Worm (Caenorhabditis elegans) whole organism, L4/young adult: ENCODE measurements around the gene rpl-32.

ENCODE experiments used
- W03F9.2 ChIP-seq: fragments of 150-350 bp; optimal IDR thresholded peaks from 2 replicates; lab custom pipeline; 2014; ENCODE audit warnings: missing biosample characterization, missing genetic modification characterization
- dao-5 ChIP-seq: sonication (generic microtip); optimal IDR thresholded peaks from 2 replicates; lab custom pipeline; 2016; ENCODE audit warnings: missing genotype, missing genetic modification characterization, moderate library complexity, missing compliant biosample characterization
- him-1 ChIP-seq: sonication (generic microtip); optimal IDR thresholded peaks from 2 replicates; lab custom pipeline; 2016; ENCODE audit warnings: missing genotype, missing genetic modification reagents, missing genetic modification characterization, missing compliant biosample characterization

The rpl-32 gene

DNA sequence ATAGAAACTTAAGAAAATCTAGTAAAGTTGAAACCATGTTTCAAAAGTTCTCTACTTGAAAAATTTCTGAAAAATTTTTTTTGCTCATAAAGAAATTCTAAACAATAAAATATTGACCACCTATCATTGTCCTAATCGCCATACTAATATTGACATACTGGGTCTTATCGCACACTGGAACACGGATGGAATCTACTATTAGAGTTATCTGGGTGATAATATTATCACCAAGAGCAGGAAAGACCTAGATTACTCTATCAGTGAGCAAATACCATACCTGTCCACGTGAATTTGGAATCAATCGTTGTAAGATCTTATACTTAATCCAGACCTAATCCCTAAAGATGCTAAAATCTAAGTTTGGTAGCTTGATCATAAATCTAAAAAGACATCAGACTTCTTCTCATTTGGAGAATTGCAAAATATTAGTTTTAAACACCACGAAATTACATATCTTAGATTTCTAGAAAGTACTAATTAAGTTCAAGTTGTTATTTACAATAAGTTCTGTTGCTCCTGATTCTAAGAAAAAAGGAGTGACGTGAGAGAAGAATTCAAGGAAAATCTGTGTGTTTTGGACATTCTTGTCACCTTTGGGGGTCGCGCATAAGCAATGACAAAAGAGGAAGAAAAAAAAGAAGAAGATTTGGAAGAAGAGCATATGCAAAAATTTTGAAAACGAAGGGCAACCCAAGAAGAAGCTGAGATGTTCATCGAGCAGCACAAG lies 46.7 kb downstream of the rpl-32 start:
- TF ChIP-seq W03F9.2 (tag; lab: Kevin White, UChicago): no peak
- no peak for TF ChIP-seq dao-5 (tag; lab: Kevin White, UChicago)
- no peak for TF ChIP-seq him-1 (tag; lab: Kevin White, UChicago)

DNA sequence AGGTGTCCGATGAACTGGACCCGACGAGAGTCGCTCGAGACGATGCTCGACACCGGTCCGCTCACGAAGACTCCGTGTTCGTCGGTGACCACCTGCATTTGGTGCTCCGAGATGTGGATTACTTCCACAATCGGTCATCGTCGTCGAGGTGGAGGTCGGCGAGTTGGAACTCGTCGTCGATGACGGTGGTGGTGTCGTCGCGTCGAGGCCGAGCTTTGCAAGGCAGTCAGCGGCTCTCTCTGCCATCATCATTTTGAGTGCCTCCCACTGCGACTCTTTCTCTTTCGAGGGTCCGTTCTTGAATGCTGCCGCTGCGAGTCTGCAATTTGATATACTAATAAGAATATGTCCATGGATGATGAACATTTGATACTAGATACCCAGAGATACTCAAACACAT lies 49.1 kb downstream of the rpl-32 start:
- TF ChIP-seq him-1 (tag; lab: Kevin White, UChicago): no peak
